Worm (Caenorhabditis elegans) whole organism, L3 larva: ENCODE measurements around the gene slr-2.

Experiments
- lin-15B ChIP-seq: fragments of 150-350 bp; optimal IDR thresholded peaks from 2 replicates; lab custom pipeline; 2014; ENCODE audit warnings: missing biosample characterization, missing genetic modification characterization
- nhr-237 ChIP-seq: fragments of 150-350 bp; optimal IDR thresholded peaks from 2 replicates; lab custom pipeline; 2014; ENCODE audit warnings: missing biosample characterization, missing genetic modification characterization
- nhr-77 ChIP-seq: fragments of 150-350 bp; optimal IDR thresholded peaks from 2 replicates; lab custom pipeline; 2014; ENCODE audit warnings: missing biosample characterization, missing genetic modification characterization
- unc-62 ChIP-seq: fragments of 150-350 bp; sonication (generic microtip); optimal IDR thresholded peaks from 4 replicates; lab custom pipeline; 2014; ENCODE audit warnings: missing biosample characterization, missing genetic modification reagents, missing genetic modification characterization
- ztf-11 ChIP-seq: fragments of 150-350 bp; optimal IDR thresholded peaks from 2 replicates; lab custom pipeline; 2014; ENCODE audit warnings: missing biosample characterization, missing genetic modification characterization

- no peak for TF ChIP-seq lin-15B (tag; lab: Kevin White, UChicago)
- TF ChIP-seq ztf-11 (tag; lab: Kevin White, UChicago): no peak
- no peak for TF ChIP-seq unc-62 (GFP tag; lab: Kevin White, UChicago)
- no peak for TF ChIP-seq nhr-237 (tag; lab: Kevin White, UChicago)
- TF ChIP-seq nhr-77 (tag; lab: Kevin White, UChicago): no peak
These were observed 5.1 kb upstream of the slr-2 start, which contains the start of gene nova-1 for ce11 chrV:18081857-18082256.
